Worm (Caenorhabditis elegans): Measurements from ENCODE around the gene C33F10.12.

C33F10.12 gene

ce11 chrII:4791272-4791671 is 46.3 kb downstream of the C33F10.12 start, which contains the start of gene F26G1.1 (continued):
- TF ChIP-seq ZK185.1 (tag; optimal IDR thresholded peaks at IDR 0.05; ENCODE audit: poor library complexity, severe bottlenecking), result peak; percentile 84
- peak; percentile 51 for TF ChIP-seq F22D6.2 (tag; optimal IDR thresholded peaks at IDR 0.05)
- TF ChIP-seq gei-17 (GFP tag; optimal IDR thresholded peaks at IDR 0.05), result no peak
- TF ChIP-seq cebp-1 (GFP tag; IDR thresholded peaks at IDR 0.05), result no peak
- TF ChIP-seq cebp-1 (tag; optimal IDR thresholded peaks at IDR 0.05), result no peak
- TF ChIP-seq egl-44 (GFP tag; IDR thresholded peaks at IDR 0.05), result no peak
- TF ChIP-seq snpc-1.3 (tag; optimal IDR thresholded peaks at IDR 0.05; ENCODE audit: insufficient read depth), result no peak
- peak; percentile 68 for TF ChIP-seq madf-6 (GFP tag; IDR thresholded peaks at IDR 0.05)
- peak; percentile 52 for TF ChIP-seq hrde-1 (tag; optimal IDR thresholded peaks at IDR 0.05; ENCODE audit: borderline replicate concordance)
- TF ChIP-seq unc-62 (GFP tag; optimal IDR thresholded peaks at IDR 0.05), result no peak
- TF ChIP-seq egrh-3 (GFP tag; IDR thresholded peaks at IDR 0.05), result peak; percentile 37
- no peak for TF ChIP-seq Y53F4B.3 (GFP tag; IDR thresholded peaks at IDR 0.05)
- TF ChIP-seq somi-1 (GFP tag; optimal IDR thresholded peaks at IDR 0.05), result no peak
- TF ChIP-seq ztf-18 (tag; optimal IDR thresholded peaks at IDR 0.05), result no peak
- no peak for TF ChIP-seq F39B2.1 (GFP tag; IDR thresholded peaks at IDR 0.05)
- TF ChIP-seq ama-1 (optimal IDR thresholded peaks at IDR 0.05), result no peak
- no peak for TF ChIP-seq ama-1 (GFP tag; optimal IDR thresholded peaks at IDR 0.05)
- peak; percentile 6 for TF ChIP-seq tlf-1 (GFP tag; optimal IDR thresholded peaks at IDR 0.05)
- TF ChIP-seq C06A6.2 (GFP tag; conservative IDR thresholded peaks at IDR 0.05), result no peak
- no peak for TF ChIP-seq mxl-1 (tag; optimal IDR thresholded peaks at IDR 0.05)
- TF ChIP-seq efl-1 (GFP tag; optimal IDR thresholded peaks at IDR 0.05), result peak; percentile 59
- peak; percentile 27; the same call in 1 of the 2 replicates for TF ChIP-seq hmg-1.2 (GFP tag; IDR thresholded peaks at IDR 0.05)
- TF ChIP-seq F49E8.2 (tag; optimal IDR thresholded peaks at IDR 0.05; ENCODE audit: insufficient read depth), result no peak
- no peak for TF ChIP-seq B0035.1 (tag; optimal IDR thresholded peaks at IDR 0.05)
- no peak for TF ChIP-seq madf-3 (GFP tag; IDR thresholded peaks at IDR 0.05)
- TF ChIP-seq lin-26 (GFP tag; IDR thresholded peaks at IDR 0.05), result no peak
- TF ChIP-seq K12H6.12 (tag; optimal IDR thresholded peaks at IDR 0.05), result peak; percentile 9
- no peak for TF ChIP-seq T07F8.4 (tag; optimal IDR thresholded peaks at IDR 0.05)
- TF ChIP-seq egl-18 (GFP tag; IDR thresholded peaks at IDR 0.05), result no peak
- no peak for TF ChIP-seq lag-1 (GFP tag; IDR thresholded peaks at IDR 0.05)
- 0 out of 2 replicates have a peak, but pooled peaks have one; percentile 37 for TF ChIP-seq hmg-20 (GFP tag; IDR thresholded peaks at IDR 0.05)
- TF ChIP-seq F37B4.10 (GFP tag; IDR thresholded peaks at IDR 0.05), result no peak
- TF ChIP-seq bed-1 (GFP tag; IDR thresholded peaks at IDR 0.05), result no peak
- no peak for TF ChIP-seq ekl-4 (GFP tag; IDR thresholded peaks at IDR 0.05)
- 0 out of 2 replicates have a peak, but pooled peaks have one; percentile 57 for TF ChIP-seq aptf-2 (GFP tag; conservative IDR thresholded peaks at IDR 0.05)
- TF ChIP-seq Y53G8AR.9 (GFP tag; conservative IDR thresholded peaks at IDR 0.05), result no peak
- no peak for TF ChIP-seq B0261.1 (tag; optimal IDR thresholded peaks at IDR 0.05)
- no peak for TF ChIP-seq athp-1 (tag; optimal IDR thresholded peaks at IDR 0.05)
- no peak for TF ChIP-seq ztf-22 (GFP tag; optimal IDR thresholded peaks at IDR 0.05)
- no peak for TF ChIP-seq ceh-40 (GFP tag; IDR thresholded peaks at IDR 0.05)
- no peak for TF ChIP-seq F57A8.1 (GFP tag; optimal IDR thresholded peaks at IDR 0.05)
- no peak for TF ChIP-seq hlh-26 (GFP tag; conservative IDR thresholded peaks at IDR 0.05)
- TF ChIP-seq tbp1 (GFP tag; optimal IDR thresholded peaks at IDR 0.05), result no peak
- peak; percentile 55 for TF ChIP-seq F33H1.4 (GFP tag; IDR thresholded peaks at IDR 0.05)
- peak; percentile 62 for TF ChIP-seq K11D2.4 (GFP tag; IDR thresholded peaks at IDR 0.05)
- no peak for TF ChIP-seq mes-4 (tag; optimal IDR thresholded peaks at IDR 0.05)
- no peak for TF ChIP-seq ztf-3 (GFP tag; optimal IDR thresholded peaks at IDR 0.05)
- TF ChIP-seq aptf-3 (GFP tag; IDR thresholded peaks at IDR 0.05), result no peak
- TF ChIP-seq ets-4 (GFP tag; optimal IDR thresholded peaks at IDR 0.05), result no peak
- no peak for TF ChIP-seq ceh-91 (GFP tag; IDR thresholded peaks at IDR 0.05)
